Worm (Caenorhabditis elegans) whole organism, L1 larva: ENCODE results near the gene cisd-3.2.

Experiments
- C04F5.9 ChIP-seq: sonication (generic microtip); optimal IDR thresholded peaks from 2 replicates; lab custom pipeline; 2016; ENCODE audit warnings: missing genetic modification characterization, missing compliant biosample characterization
- C16A3.4 ChIP-seq: fragments of 150-350 bp; optimal IDR thresholded peaks from 2 replicates; lab custom pipeline; 2014; ENCODE audit warnings: missing biosample characterization, missing genetic modification characterization
- C34B4.2 ChIP-seq: sonication (generic microtip); optimal IDR thresholded peaks from 2 replicates; lab custom pipeline; 2017; ENCODE audit warnings: mild to moderate bottlenecking, missing genetic modification characterization, missing compliant biosample characterization
- F16B12.6 ChIP-seq: fragments of 150-350 bp; optimal IDR thresholded peaks from 2 replicates; lab custom pipeline; 2014; ENCODE audit warnings: missing biosample characterization, missing genetic modification characterization
- Y116A8C.19 ChIP-seq: sonication (generic microtip); optimal IDR thresholded peaks from 2 replicates; lab custom pipeline; 2016; ENCODE audit warnings: missing compliant biosample characterization, missing genetic modification characterization, borderline replicate concordance
- ama-1 ChIP-seq: fragments of 150-350 bp; optimal IDR thresholded peaks from 2 replicates; lab custom pipeline; 2014
- ceh-8 ChIP-seq: fragments of 200-800 bp; sonication (Bioruptor generic); optimal IDR thresholded peaks from 2 replicates; lab custom pipeline; 2018; ENCODE audit warnings: mild to moderate bottlenecking, missing genetic modification characterization, moderate library complexity, missing compliant biosample characterization
- ceh-82 ChIP-seq, 3 experiments: fragments of 150-350 bp in 1 of 3; sonication (generic microtip) in 2 of 3; optimal IDR thresholded peaks; 2 replicates each; lab custom pipeline; 2014 to 2017; ENCODE audit warnings: missing biosample characterization in 3 of 3, missing genetic modification characterization in 3 of 3
- ces-1 ChIP-seq: fragments of 150-350 bp; optimal IDR thresholded peaks from 2 replicates; lab custom pipeline; 2014; ENCODE audit warnings: missing biosample characterization, missing genetic modification reagents, missing genetic modification characterization
- dsc-1 ChIP-seq: sonication (generic microtip); optimal IDR thresholded peaks from 2 replicates; lab custom pipeline; 2016; ENCODE audit warnings: mild to moderate bottlenecking, missing genetic modification characterization, missing compliant biosample characterization
- elt-3 ChIP-seq, 6 experiments: fragments of 150-350 bp in 1 of 6; sonication (generic microtip); optimal IDR thresholded peaks; 2 replicates each; lab custom pipeline; 2017 to 2018; ENCODE audit warnings: missing biosample characterization in 6 of 6, missing genetic modification characterization in 6 of 6, inconsistent platforms in 1 of 6
- ets-5 ChIP-seq: fragments of 200-800 bp; sonication (Bioruptor generic); IDR thresholded peaks from 2 replicates; pipeline ENCODE4 v1.3.6; 2022; ENCODE audit warnings: missing genetic modification characterization, missing compliant biosample characterization
- fkh-4 ChIP-seq: sonication (generic microtip); optimal IDR thresholded peaks from 2 replicates; lab custom pipeline; 2016; ENCODE audit warnings: missing compliant biosample characterization, missing genetic modification characterization, borderline replicate concordance
- fos-1 ChIP-seq: fragments of 150-350 bp; optimal IDR thresholded peaks from 2 replicates; lab custom pipeline; 2014; ENCODE audit warnings: missing biosample characterization, missing genetic modification characterization
- grh-1 ChIP-seq: fragments of 200-800 bp; sonication (Bioruptor generic); IDR thresholded peaks from 2 replicates; pipeline ENCODE4 v1.3.6; 2022; ENCODE audit warnings: missing genetic modification reagents, missing genetic modification characterization, missing compliant biosample characterization
- hpl-2 ChIP-seq: fragments of 150-350 bp; optimal IDR thresholded peaks from 2 replicates; lab custom pipeline; 2014; ENCODE audit warnings: missing biosample characterization, missing genetic modification reagents, missing genetic modification characterization
- irx-1 ChIP-seq: sonication (generic microtip); optimal IDR thresholded peaks from 2 replicates; lab custom pipeline; 2016; ENCODE audit warnings: missing genetic modification characterization, missing compliant biosample characterization
- isw-1 ChIP-seq: fragments of 200-800 bp; sonication (Bioruptor generic); IDR thresholded peaks from 2 replicates; pipeline ENCODE4 v1.3.6; 2022; ENCODE audit warnings: missing genetic modification characterization, missing compliant biosample characterization
- lin-13 ChIP-seq: fragments of 150-350 bp; optimal IDR thresholded peaks from 2 replicates; lab custom pipeline; 2014; ENCODE audit warnings: missing biosample characterization, missing genetic modification reagents, missing genetic modification characterization
- lin-14 ChIP-seq: fragments of 200-800 bp; sonication (Bioruptor generic); optimal IDR thresholded peaks from 2 replicates; lab custom pipeline; 2018; ENCODE audit warnings: mild to moderate bottlenecking, missing genetic modification characterization, moderate library complexity, missing compliant biosample characterization
- lin-15B ChIP-seq: fragments of 150-350 bp; sonication (generic microtip); optimal IDR thresholded peaks from 3 replicates; lab custom pipeline; 2014; ENCODE audit warnings: missing biosample characterization, missing genetic modification characterization
- lin-39 ChIP-seq: fragments of 150-350 bp; optimal IDR thresholded peaks from 2 replicates; lab custom pipeline; 2014; ENCODE audit warnings: missing biosample characterization, missing genetic modification reagents, missing genetic modification characterization
- lir-3 ChIP-seq: sonication (generic microtip); optimal IDR thresholded peaks from 2 replicates; lab custom pipeline; 2016; ENCODE audit warnings: mild to moderate bottlenecking, missing genetic modification characterization, moderate library complexity, missing compliant biosample characterization; ENCODE audit not compliant: poor library complexity
- lsy-2 ChIP-seq, 2 experiments: fragments of 150-350 bp; optimal IDR thresholded peaks; 2 replicates each; lab custom pipeline; 2014; ENCODE audit warnings: missing biosample characterization in 2 of 2, missing genetic modification characterization in 2 of 2
- mab-9 ChIP-seq: fragments of 200-800 bp; sonication (Bioruptor generic); IDR thresholded peaks from 2 replicates; pipeline ENCODE4 v1.3.6; 2022; ENCODE audit warnings: missing genetic modification reagents, missing genetic modification characterization, missing compliant biosample characterization
- mdl-1 ChIP-seq, 2 experiments: fragments of 150-350 bp; optimal IDR thresholded peaks; 2 replicates each; lab custom pipeline; 2014 to 2017; ENCODE audit warnings: missing biosample characterization in 2 of 2, missing genetic modification characterization in 2 of 2, inconsistent platforms in 1 of 2
- mep-1 ChIP-seq: fragments of 150-350 bp; optimal IDR thresholded peaks from 2 replicates; lab custom pipeline; 2014; ENCODE audit warnings: missing biosample characterization, missing genetic modification characterization
- nhr-19 ChIP-seq: fragments of 200-800 bp; sonication (Bioruptor generic); conservative IDR thresholded peaks from 2 replicates; pipeline ENCODE4 v1.3.6; 2022; ENCODE audit warnings: missing genetic modification characterization, missing compliant biosample characterization
- nhr-20 ChIP-seq: sonication (generic microtip); optimal IDR thresholded peaks from 2 replicates; lab custom pipeline; 2016; ENCODE audit warnings: mild to moderate bottlenecking, missing genetic modification characterization, missing compliant biosample characterization
- nhr-237 ChIP-seq: fragments of 150-350 bp; optimal IDR thresholded peaks from 2 replicates; lab custom pipeline; 2014; ENCODE audit warnings: missing biosample characterization, missing genetic modification characterization
- nhr-84 ChIP-seq: sonication (generic microtip); optimal IDR thresholded peaks from 2 replicates; lab custom pipeline; 2017; ENCODE audit warnings: missing biosample characterization, missing genetic modification characterization
- nhr-85 ChIP-seq: sonication (generic microtip); peaks from one replicate; lab custom pipeline; 2016; ENCODE audit warnings: missing genetic modification characterization, inconsistent platforms, missing compliant biosample characterization
- pax-3 ChIP-seq: fragments of 200-800 bp; sonication (Bioruptor generic); optimal IDR thresholded peaks from 2 replicates; lab custom pipeline; 2018; ENCODE audit warnings: mild to moderate bottlenecking, missing genetic modification characterization, moderate library complexity, missing compliant biosample characterization
- rnt-1 ChIP-seq: sonication (generic microtip); optimal IDR thresholded peaks from 2 replicates; lab custom pipeline; 2016; ENCODE audit warnings: mild to moderate bottlenecking, missing genetic modification characterization, moderate library complexity, missing compliant biosample characterization
- snpc-4 ChIP-seq: fragments of 150-350 bp; optimal IDR thresholded peaks from 2 replicates; lab custom pipeline; 2014; ENCODE audit warnings: missing biosample characterization, missing genetic modification characterization
- sox-4 ChIP-seq: sonication (generic microtip); optimal IDR thresholded peaks from 2 replicates; lab custom pipeline; 2016; ENCODE audit warnings: missing genetic modification characterization, missing compliant biosample characterization
- sup-37 ChIP-seq: fragments of 200-800 bp; sonication (Bioruptor generic); optimal IDR thresholded peaks from 2 replicates; lab custom pipeline; 2018; ENCODE audit warnings: mild to moderate bottlenecking, missing genetic modification characterization, missing compliant biosample characterization
- unc-86 ChIP-seq: sonication (generic microtip); optimal IDR thresholded peaks from 2 replicates; lab custom pipeline; 2016; ENCODE audit warnings: missing genetic modification characterization, missing compliant biosample characterization
- xbp-1 ChIP-seq: sonication (generic microtip); optimal IDR thresholded peaks from 2 replicates; lab custom pipeline; 2016; ENCODE audit warnings: missing genetic modification characterization, missing compliant biosample characterization
- zip-4 ChIP-seq: fragments of 200-800 bp; sonication (Bioruptor generic); optimal IDR thresholded peaks from 2 replicates; lab custom pipeline; 2018; ENCODE audit warnings: mild to moderate bottlenecking, missing genetic modification characterization, moderate library complexity, missing compliant biosample characterization
- ztf-4 ChIP-seq: fragments of 150-350 bp; optimal IDR thresholded peaks from 2 replicates; lab custom pipeline; 2014; ENCODE audit warnings: missing biosample characterization, missing genetic modification characterization

The cisd-3.2 gene

DNA sequence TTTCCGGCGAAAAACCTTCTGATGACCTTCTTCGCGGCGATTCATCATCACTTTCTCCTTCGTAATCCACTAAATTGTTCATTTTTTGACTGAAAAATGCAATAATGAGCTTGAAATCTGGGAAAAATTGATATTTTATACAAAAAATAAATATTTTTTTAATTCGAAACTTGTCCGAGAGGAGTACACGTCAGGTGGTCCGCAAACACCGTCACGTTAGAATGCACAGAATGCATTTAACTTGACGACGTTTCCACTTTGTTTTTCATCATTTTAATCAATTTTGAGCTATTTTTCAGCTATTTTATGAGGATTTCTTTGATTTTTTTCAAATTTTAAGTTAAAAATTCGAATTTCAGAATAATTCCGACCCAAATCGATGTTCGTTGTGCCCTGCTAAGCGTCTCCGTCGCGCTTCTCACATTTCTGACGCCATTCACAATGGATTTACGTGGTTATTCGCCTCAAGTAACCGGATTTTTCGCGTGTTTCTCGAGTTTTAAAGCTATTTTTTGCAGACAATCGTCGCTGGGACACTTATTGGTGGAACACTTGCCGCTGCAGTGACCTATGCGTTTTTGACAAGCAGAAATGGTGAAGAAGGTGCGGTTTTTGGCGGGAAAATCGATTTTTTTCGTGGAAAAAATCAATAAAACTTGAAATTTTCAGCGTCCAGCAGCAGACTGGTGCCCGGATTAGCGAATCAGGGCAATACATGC lies 18.3 kb downstream of the cisd-3.2 start, which contains the start of the genes eelo-1 and Y67D2.2 (continued):
- peak; percentile 98 for TF ChIP-seq F16B12.6 (tag; lab: Kevin White, UChicago)
- peak; percentile 49 for TF ChIP-seq C04F5.9 (tag; lab: Kevin White, UChicago)
- TF ChIP-seq xbp-1 (tag; lab: Kevin White, UChicago): peak; percentile 81
- no peak for TF ChIP-seq grh-1 (GFP tag; lab: Robert Waterston, UW)
- TF ChIP-seq Y116A8C.19 (tag; lab: Kevin White, UChicago): no peak
- TF ChIP-seq lin-39 (tag; lab: Kevin White, UChicago): peak; percentile 75
- peak; percentile 24 for TF ChIP-seq zip-4 (GFP tag; lab: Kevin White, UChicago)
- no peak for TF ChIP-seq lir-3 (tag; lab: Kevin White, UChicago)
- TF ChIP-seq pax-3: no peak
- peak; percentile 16 for TF ChIP-seq C16A3.4 (tag; lab: Kevin White, UChicago)
- peak; percentile 35 for TF ChIP-seq snpc-4 (tag; lab: Kevin White, UChicago)
- TF ChIP-seq sox-4 (tag; lab: Kevin White, UChicago): peak; percentile 53
- TF ChIP-seq hpl-2 (GFP tag; lab: Kevin White, UChicago): no peak
- no peak for TF ChIP-seq fos-1 (tag; lab: Kevin White, UChicago)
- peak; percentile 59 for TF ChIP-seq nhr-85 (tag; lab: Kevin White, UChicago)
- TF ChIP-seq nhr-19 (GFP tag; lab: Robert Waterston, UW): peak; percentile 73
- TF ChIP-seq unc-86 (tag; lab: Kevin White, UChicago): peak; percentile 74
- TF ChIP-seq lin-13 (GFP tag; lab: Kevin White, UChicago): peak; percentile 20
- peak; percentile 50 for TF ChIP-seq lin-15B (tag; lab: Kevin White, UChicago)
- TF ChIP-seq ces-1 (GFP tag; lab: Kevin White, UChicago): no peak
- TF ChIP-seq mdl-1 (tag; optimal IDR thresholded peaks at IDR 0.05; lab: Kevin White, UChicago): no peak
- TF ChIP-seq irx-1 (tag; lab: Kevin White, UChicago): peak; percentile 70
- TF ChIP-seq mep-1 (tag; lab: Kevin White, UChicago): peak; percentile 92
- no peak for TF ChIP-seq nhr-84 (tag; lab: Kevin White, UChicago)
- no peak for TF ChIP-seq nhr-237 (tag; lab: Kevin White, UChicago)
- peak; percentile 52 to 82 (median 63) for TF ChIP-seq ceh-82 (tag; optimal IDR thresholded peaks at IDR 0.05; lab: Kevin White, UChicago)
- peak; percentile 38 for TF ChIP-seq sup-37 (GFP tag; lab: Kevin White, UChicago)
- TF ChIP-seq rnt-1 (tag; lab: Kevin White, UChicago): peak; percentile 76
- TF ChIP-seq lsy-2 (tag; optimal IDR thresholded peaks at IDR 0.05; lab: Kevin White, UChicago): peak; percentile 80 to 90
- TF ChIP-seq elt-3 (tag; optimal IDR thresholded peaks at IDR 0.05; lab: Kevin White, UChicago): peak in 2 of 6 experiments; percentile 11 to 35
- TF ChIP-seq lin-14: peak; percentile 54
- TF ChIP-seq isw-1 (GFP tag; lab: Robert Waterston, UW): peak; percentile 57
- 0 out of 2 replicates have a peak, but pooled peaks have one; percentile 12 for TF ChIP-seq mab-9 (GFP tag; lab: Robert Waterston, UW)
- peak; percentile 59 for TF ChIP-seq ceh-8 (GFP tag; lab: Kevin White, UChicago)
- peak; percentile 69 for TF ChIP-seq nhr-20
- peak; percentile 81 for TF ChIP-seq dsc-1
- no peak for TF ChIP-seq ets-5 (GFP tag; lab: Robert Waterston, UW)
- TF ChIP-seq ama-1 (lab: Kevin White, UChicago): no peak
- peak; percentile 38 for TF ChIP-seq fkh-4 (tag; lab: Kevin White, UChicago)
- TF ChIP-seq ztf-4 (tag; lab: Kevin White, UChicago): no peak
- no peak for TF ChIP-seq C34B4.2 (tag; lab: Kevin White, UChicago)
